Worm (Caenorhabditis elegans) whole organism, young adult: ENCODE results near the gene F57A10.2.
"Not testable (repeated sequence)": the region's sequence is repeated elsewhere in the genome, so short reads cannot be mapped to it uniquely, and the experiment has no call there.

Experiments
- F33H1.4 ChIP-seq: fragments of 200-800 bp; sonication (Bioruptor generic); IDR thresholded peaks from 2 replicates; pipeline ENCODE4 v1.3.6; 2022; ENCODE audit warnings: missing genetic modification reagents, missing genetic modification characterization, missing compliant biosample characterization
- K11D2.4 ChIP-seq: fragments of 200-800 bp; sonication (Bioruptor generic); IDR thresholded peaks from 2 replicates; pipeline ENCODE4 v1.3.6; 2022; ENCODE audit warnings: missing genetic modification reagents, missing genetic modification characterization, missing compliant biosample characterization
- T07F8.4 ChIP-seq: sonication (generic microtip); optimal IDR thresholded peaks from 2 replicates; lab custom pipeline; 2016; ENCODE audit warnings: mild to moderate bottlenecking, missing genetic modification characterization, moderate library complexity, missing compliant biosample characterization
- ama-1 ChIP-seq, 3 experiments: fragments of 150-350 bp in 1 of 3; sonication (generic microtip) in 2 of 3; optimal IDR thresholded peaks; 2 replicates each; lab custom pipeline; 2014 to 2018; ENCODE audit warnings: missing biosample characterization in 2 of 3, missing genetic modification characterization in 2 of 3, missing genetic modification reagents in 2 of 3
- ceh-79 ChIP-seq: sonication (generic microtip); optimal IDR thresholded peaks from 2 replicates; lab custom pipeline; 2017; ENCODE audit warnings: mild to moderate bottlenecking, missing genetic modification characterization, missing compliant biosample characterization
- ceh-91 ChIP-seq: fragments of 200-800 bp; sonication (Bioruptor generic); IDR thresholded peaks from 2 replicates; pipeline ENCODE4 v1.3.6; 2022; ENCODE audit warnings: missing genetic modification reagents, missing genetic modification characterization, missing compliant biosample characterization
- dpff-1 ChIP-seq: sonication (generic microtip); optimal IDR thresholded peaks from 2 replicates; lab custom pipeline; 2017; ENCODE audit warnings: mild to moderate bottlenecking, missing genetic modification characterization, missing compliant biosample characterization
- dpl-1 ChIP-seq: fragments of 150-350 bp; optimal IDR thresholded peaks from 2 replicates; lab custom pipeline; 2014; ENCODE audit warnings: missing biosample characterization, missing genetic modification reagents, missing genetic modification characterization
- him-1 ChIP-seq: sonication (generic microtip); optimal IDR thresholded peaks from 2 replicates; lab custom pipeline; 2016; ENCODE audit warnings: missing genotype, missing genetic modification reagents, missing genetic modification characterization, missing compliant biosample characterization
- hmg-20 ChIP-seq: fragments of 200-800 bp; sonication (Bioruptor generic); IDR thresholded peaks from 2 replicates; pipeline ENCODE4 v1.3.6; 2022; ENCODE audit warnings: missing genetic modification reagents, missing genetic modification characterization, missing compliant biosample characterization
- lsl-1 ChIP-seq: fragments of 200-800 bp; sonication (Bioruptor generic); optimal IDR thresholded peaks from 2 replicates; lab custom pipeline; 2018; ENCODE audit warnings: mild to moderate bottlenecking, missing genetic modification characterization, moderate library complexity, missing compliant biosample characterization
- nhr-90 ChIP-seq: sonication (generic microtip); optimal IDR thresholded peaks from 2 replicates; lab custom pipeline; 2016; ENCODE audit warnings: missing genotype, mild to moderate bottlenecking, missing genetic modification characterization, missing compliant biosample characterization
- unc-130 ChIP-seq: sonication (generic microtip); optimal IDR thresholded peaks from 2 replicates; lab custom pipeline; 2016; ENCODE audit warnings: missing genetic modification reagents, missing genetic modification characterization, missing compliant biosample characterization

ce11 chrV:15802623-15803022 is 36.2 kb downstream of the F57A10.2 start, which contains the start of gene T26E4.9:
- not testable (repeated sequence) for TF ChIP-seq ceh-91 (GFP tag; lab: Robert Waterston, UW); him-1 (tag; lab: Kevin White, UChicago); nhr-90 (tag; lab: Kevin White, UChicago); lsl-1 (GFP tag; lab: Kevin White, UChicago); unc-130 (GFP tag; lab: Kevin White, UChicago); ama-1 (optimal IDR thresholded peaks at IDR 0.05; lab: Kevin White, UChicago); ama-1 (GFP tag; optimal IDR thresholded peaks at IDR 0.05; lab: Kevin White, UChicago); hmg-20 (GFP tag; lab: Robert Waterston, UW); F33H1.4 (GFP tag; lab: Robert Waterston, UW); K11D2.4 (GFP tag; lab: Robert Waterston, UW); ceh-79 (tag; lab: Kevin White, UChicago); dpl-1 (GFP tag; lab: Kevin White, UChicago); dpff-1; T07F8.4
